Fruit fly (Drosophila melanogaster): Measurements from ENCODE around the gene Actn.

Gene Actn

DNA sequence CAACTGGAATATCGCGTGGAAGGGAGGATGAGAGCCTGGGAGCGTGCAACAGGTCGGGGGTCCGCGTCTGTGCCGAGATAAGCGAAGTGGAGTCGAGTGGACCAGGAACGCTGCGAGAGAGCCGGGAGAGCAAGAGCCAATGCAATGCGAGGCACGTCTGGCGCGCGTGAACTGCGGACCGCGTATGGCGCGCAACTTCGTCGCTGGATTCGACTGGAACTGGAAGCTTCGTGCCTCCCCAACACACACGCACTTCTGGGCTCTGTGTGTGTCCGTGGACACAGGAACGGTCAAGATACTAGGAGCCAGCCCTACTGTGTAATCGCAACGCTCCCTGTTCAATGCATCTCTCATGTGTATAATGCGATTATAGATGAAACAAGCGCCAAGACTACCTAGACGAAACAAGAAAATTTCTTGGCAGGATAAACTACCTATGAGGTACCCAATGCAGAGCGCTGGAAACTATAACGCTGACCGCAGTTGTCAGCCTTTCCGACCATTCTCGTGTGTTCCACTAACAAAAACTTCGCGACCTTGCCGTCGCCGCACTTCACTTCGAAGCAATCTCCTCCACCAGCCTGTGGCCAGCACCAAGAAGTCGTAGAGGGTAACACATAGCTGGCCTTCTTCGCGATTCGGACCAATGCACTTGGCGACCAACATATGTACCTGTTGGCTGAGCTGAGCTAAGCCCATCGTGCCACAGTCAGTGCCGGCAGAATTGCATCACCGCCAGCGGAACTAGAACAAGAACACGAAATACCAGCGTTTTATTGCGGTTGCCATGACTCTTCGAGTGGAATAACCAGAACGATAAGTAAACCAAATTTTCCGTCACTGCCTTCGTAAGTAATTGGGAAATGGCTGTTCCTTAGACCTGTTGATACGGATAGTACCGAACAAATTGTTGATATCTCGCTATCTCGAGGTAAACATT is 30.0 kb upstream of the Actn start, which contains the start of gene Rtca:
Gene Rtca, plus strand, starts transcription at position 536 of the 940 bp plus-strand sequence.
- TF ChIP-seq EcR (GFP tag; optimal IDR thresholded peaks at IDR 0.05): no peak
- peak; percentile 66 for TF ChIP-seq Dll (optimal IDR thresholded peaks at IDR 0.05)

DNA sequence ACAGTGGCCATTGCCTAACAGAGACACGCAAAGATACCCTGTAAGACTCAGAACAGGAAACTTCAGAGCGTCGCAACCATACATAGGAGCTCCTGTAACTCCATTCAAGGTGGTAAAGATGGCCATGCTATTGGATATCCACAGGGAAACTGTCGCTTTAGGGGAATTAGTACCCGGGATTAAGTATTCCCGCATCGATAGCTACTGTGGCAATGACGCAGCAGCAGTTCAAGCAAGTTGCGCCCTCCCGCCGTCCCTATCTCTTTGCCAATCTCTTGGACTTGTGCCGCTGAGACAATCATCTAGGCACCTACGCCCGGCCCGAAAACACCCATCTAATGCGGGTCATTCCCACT is 28.6 kb upstream of the Actn start:
- TF ChIP-seq pan (optimal IDR thresholded peaks at IDR 0.05) (no peak), usp (GFP tag; optimal IDR thresholded peaks at IDR 0.05) (no peak), psq (optimal IDR thresholded peaks at IDR 0.05) (no peak), Dll (optimal IDR thresholded peaks at IDR 0.05) (no peak), CG8478 (optimal IDR thresholded peaks at IDR 0.05) (no peak), EcR (GFP tag; optimal IDR thresholded peaks at IDR 0.05) (no peak)

DNA sequence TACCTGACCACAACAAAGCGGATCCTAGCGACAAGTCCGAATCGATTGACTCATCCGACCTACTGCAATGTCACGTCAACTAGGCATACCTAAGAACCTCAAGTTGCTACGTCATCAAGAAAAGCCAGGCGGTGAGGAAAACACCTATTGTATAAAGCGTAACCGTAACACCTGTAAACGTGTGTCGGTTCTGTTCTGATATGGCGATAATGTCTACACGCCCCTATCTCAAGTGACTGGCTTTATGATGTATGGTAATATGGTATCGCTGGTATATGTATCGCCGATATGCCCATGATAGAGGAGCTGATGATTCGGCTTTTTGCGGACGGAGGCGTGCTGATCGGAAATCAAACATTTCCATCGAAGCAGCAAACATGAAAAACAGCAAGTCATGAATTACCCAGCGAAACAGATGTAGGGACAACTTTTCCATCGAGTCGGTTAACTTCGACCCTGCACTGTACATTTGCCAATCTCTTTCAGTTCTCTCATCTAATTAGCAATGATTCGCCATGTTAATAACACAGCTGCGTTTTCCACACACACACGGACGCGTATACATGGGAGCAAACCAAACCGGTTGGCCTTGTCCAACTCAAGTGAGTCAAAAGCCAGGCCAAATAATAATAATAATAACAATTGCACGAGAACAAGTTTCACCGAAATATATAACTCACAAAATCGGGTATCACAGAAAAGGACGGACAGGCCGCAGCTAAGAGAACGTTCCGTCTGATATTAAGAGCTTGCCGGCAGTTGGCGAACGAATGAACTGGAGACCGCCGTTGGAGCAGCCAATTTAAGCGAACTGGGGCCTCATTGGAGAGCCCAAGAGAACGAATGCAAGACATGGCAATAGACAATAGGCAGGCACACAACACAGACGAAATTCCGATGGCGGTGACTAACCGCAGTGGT is 27.9 kb upstream of the Actn start:
- TF ChIP-seq Dll (optimal IDR thresholded peaks at IDR 0.05) (no peak), psq (optimal IDR thresholded peaks at IDR 0.05) (no peak), CG8478 (optimal IDR thresholded peaks at IDR 0.05) (no peak), EcR (GFP tag; optimal IDR thresholded peaks at IDR 0.05) (no peak), pan (optimal IDR thresholded peaks at IDR 0.05) (no peak), usp (GFP tag; optimal IDR thresholded peaks at IDR 0.05) (no peak)

DNA sequence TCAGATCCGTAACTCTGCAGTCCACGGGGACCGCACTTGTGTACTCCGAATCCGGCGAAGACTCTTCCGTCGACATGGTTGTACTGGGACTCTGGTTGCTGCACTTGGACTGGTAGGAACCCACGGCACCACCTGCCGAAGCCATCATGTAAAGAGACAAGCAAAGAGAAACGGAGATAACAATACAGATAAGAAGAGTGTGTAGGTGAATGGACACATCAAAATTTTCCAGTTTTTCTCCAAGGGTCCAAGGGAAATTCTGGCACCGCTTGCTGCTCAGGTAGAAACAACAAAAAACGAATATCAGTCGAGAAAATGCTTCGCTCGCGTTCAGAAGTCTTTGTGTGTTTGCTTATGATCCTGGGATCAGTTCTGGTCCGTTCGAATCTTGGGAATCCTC is 26.2 kb upstream of the Actn start, which contains the start of gene CG4194:
Gene CG4194, plus strand, starts transcription at position 301 of the 400 bp plus-strand sequence.
- TF ChIP-seq usp (GFP tag; optimal IDR thresholded peaks at IDR 0.05) (no peak), CG8478 (optimal IDR thresholded peaks at IDR 0.05) (no peak), pan (optimal IDR thresholded peaks at IDR 0.05) (no peak), Dll (optimal IDR thresholded peaks at IDR 0.05) (no peak), EcR (GFP tag; optimal IDR thresholded peaks at IDR 0.05) (no peak), psq (optimal IDR thresholded peaks at IDR 0.05) (no peak)

DNA sequence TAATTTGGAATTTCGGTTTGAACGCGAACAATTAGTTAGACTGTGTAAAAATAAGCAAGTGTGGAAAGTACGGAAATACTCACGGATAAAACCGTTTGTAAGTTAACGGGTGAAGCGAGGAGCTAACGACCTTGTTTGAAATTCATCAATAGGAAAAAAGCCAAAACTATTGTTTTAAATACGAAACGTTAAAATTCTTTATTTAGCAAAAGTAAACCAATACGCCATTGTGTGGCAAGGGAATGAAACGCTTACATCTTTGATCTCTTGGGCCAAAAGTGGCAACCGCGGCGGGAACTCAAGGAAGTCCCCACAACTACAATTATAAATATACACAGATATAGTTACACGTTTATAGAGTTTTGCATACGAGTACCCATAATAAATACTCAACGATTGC is 24.1 kb upstream of the Actn start, which contains the start of gene CG14054:
Gene CG14054, minus strand, starts transcription at position 101 of the 400 bp plus-strand sequence.
- TF ChIP-seq Dll (optimal IDR thresholded peaks at IDR 0.05): no peak

DNA sequence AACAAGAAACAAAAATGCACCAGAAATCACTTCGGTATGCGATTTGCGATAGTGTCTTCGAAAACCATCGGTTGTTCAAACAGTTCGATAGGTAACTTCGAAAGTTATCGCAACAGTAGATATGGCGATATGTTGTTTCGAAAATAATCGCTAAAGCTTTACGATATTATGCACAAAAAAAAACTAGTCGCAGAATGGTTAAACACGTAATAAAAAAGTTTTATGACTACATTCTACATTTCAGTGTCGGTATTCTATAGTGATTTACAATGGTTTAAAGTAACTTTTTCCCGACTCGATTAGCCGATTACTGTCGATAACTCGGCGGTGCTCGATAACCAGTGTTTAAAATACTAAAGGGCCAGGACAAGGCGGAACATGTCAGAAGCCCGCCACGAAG is 23.0 kb upstream of the Actn start, which contains the start of gene CG4281:
Gene CG4281, minus strand, starts transcription at position 70 of the 400 bp plus-strand sequence.
- no peak for TF ChIP-seq Dll (optimal IDR thresholded peaks at IDR 0.05)
- TF ChIP-seq CG8478 (optimal IDR thresholded peaks at IDR 0.05): no peak
- TF ChIP-seq usp (GFP tag; optimal IDR thresholded peaks at IDR 0.05): no peak
- no peak for TF ChIP-seq pan (optimal IDR thresholded peaks at IDR 0.05)
- TF ChIP-seq psq (optimal IDR thresholded peaks at IDR 0.05): no peak
- no peak for TF ChIP-seq EcR (GFP tag; optimal IDR thresholded peaks at IDR 0.05)

DNA sequence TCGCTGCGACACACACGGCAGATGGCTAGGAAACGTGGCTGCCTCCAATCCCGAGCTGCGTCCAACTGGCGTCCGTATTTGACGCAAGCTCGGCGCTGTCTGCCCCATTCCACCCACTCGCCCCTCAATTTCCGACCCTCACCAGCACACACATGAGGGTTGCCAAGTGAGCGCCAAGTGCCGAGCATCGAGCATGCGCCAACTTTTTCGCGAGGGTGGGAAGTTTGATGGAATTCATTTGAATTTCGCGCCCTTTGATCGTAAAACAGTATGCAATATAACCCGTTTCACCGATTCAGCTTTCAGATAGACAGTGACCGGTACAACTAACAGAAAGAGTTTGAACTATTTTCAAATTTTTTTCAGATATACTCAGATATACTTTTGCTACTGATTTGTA is 19.7 kb upstream of the Actn start, which contains the start of gene Sik2:
Gene Sik2, minus strand, starts transcription at position 67 of the 400 bp plus-strand sequence.
- TF ChIP-seq psq (optimal IDR thresholded peaks at IDR 0.05) (no peak), usp (GFP tag; optimal IDR thresholded peaks at IDR 0.05) (no peak), CG8478 (optimal IDR thresholded peaks at IDR 0.05) (no peak), Dll (optimal IDR thresholded peaks at IDR 0.05) (no peak), EcR (GFP tag; optimal IDR thresholded peaks at IDR 0.05) (no peak), pan (optimal IDR thresholded peaks at IDR 0.05) (no peak)

DNA sequence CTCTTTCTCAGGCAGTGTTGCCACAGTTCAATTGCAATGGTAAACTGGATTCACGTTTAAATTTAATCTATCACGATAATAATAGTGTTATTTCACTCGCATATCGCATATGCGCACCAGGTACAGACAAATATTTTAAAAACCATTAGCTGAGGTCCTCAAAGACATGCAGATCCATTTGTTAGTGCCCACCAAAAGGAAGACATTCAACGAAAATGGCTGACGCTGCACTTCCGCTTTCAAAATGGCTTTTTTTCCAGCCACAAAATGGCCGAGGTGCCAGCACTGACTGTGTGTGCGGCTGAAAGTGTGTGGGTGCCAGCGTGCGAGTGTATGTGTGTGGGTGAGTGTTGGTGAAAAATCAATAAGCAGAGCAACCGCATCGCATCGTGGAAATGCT is 19.0 kb upstream of the Actn start:
- TF ChIP-seq pan (optimal IDR thresholded peaks at IDR 0.05) (no peak), Dll (optimal IDR thresholded peaks at IDR 0.05) (no peak), psq (optimal IDR thresholded peaks at IDR 0.05) (no peak), CG8478 (optimal IDR thresholded peaks at IDR 0.05) (no peak), usp (GFP tag; optimal IDR thresholded peaks at IDR 0.05) (no peak), EcR (GFP tag; optimal IDR thresholded peaks at IDR 0.05) (no peak)

DNA sequence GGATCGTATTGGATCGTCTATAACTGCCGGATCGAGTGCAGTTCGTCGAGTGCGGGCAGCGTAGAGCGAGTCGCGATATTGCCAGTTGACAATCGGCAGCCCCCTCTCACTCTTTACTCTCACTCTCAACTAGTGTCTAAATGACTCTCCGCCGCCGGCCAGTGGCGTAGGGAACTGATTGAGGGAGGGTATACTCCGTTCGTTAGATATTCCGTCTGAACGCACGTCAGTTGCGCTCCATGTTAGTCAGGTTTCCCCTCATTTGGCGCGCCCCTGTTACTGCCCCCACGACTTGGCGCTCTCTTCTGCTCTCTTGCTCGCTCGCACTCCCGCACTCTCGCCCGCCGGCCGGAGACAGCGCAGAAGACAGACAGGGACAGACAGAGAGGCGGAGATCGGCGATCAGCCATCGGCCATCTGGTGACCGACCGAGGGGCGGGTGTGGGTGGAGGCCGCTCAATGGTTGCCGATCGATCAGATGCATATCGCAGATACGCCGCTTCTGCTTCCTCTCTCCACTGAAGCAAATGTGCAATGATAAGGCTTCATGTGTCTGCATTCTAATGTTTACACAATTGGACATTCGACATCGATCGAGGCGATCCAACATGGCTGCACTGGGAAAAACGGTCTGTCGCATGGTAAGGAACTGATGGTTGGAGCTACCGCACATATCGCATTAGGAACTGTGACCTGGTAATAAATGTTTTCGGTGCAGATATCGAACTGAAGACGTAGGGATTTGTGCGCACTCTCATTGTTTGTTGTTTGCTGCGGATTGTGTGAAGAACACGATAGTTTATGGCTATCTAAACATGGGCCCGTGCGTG is 8.2 kb upstream of the Actn start, which contains the start of gene moody:
Gene moody, minus strand, starts transcription at position 51 of the 830 bp plus-strand sequence.
- TF ChIP-seq EcR (GFP tag; optimal IDR thresholded peaks at IDR 0.05) (no peak), Dll (optimal IDR thresholded peaks at IDR 0.05) (peak; percentile 93), CG8478 (optimal IDR thresholded peaks at IDR 0.05) (no peak)

DNA sequence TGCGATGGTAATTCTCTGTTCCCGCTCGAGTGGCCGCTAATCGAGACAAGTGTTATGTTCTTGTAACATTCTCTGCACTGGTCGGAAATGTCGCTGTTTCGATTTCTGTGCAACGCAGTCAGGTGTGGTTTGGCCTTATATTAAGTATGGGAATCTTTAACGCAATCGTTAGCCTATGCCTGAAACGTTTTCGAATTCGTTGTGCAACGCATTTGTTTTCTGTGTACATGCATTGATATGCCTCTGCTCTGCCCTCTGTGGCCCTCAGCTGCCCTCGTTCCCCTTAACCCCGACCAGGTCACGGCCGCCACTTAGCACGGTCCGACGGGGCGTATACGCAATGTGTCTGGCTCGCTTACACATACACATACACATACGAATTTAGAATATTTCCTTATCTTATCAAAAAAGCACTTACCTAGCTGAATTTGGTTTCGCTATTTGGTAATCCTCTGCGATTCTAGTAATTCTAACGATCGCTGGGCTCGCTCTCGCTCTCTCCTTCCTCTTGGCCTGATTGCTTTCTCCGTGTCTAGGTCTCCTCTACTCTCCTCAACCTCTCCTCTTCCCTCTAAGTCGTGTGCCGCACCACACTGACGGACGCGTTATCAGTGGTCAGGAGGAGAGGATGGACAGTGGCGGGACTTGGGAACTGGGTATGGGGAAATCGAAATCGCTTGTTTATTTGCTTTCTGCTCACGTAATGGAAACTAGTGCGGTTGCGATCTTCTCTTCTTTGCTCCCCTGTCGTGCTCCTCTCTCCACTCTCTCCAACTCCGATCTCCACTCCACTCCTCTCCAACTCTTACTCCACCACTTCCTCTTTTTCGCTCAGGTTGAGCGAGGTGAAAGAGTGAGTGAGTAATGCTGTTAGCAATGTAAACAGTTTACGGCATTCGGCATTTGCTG is 6.9 kb upstream of the Actn start:
- TF ChIP-seq EcR (GFP tag; optimal IDR thresholded peaks at IDR 0.05) (no peak), pan (optimal IDR thresholded peaks at IDR 0.05) (no peak), usp (GFP tag; optimal IDR thresholded peaks at IDR 0.05) (no peak), Dll (optimal IDR thresholded peaks at IDR 0.05) (no peak), CG8478 (optimal IDR thresholded peaks at IDR 0.05) (no peak), psq (optimal IDR thresholded peaks at IDR 0.05) (no peak)

Data from whole organism.